Fruit fly (Drosophila melanogaster): ENCODE results near the gene CG6766.
A peak's percentile ranks its signal among the peaks of the same experiment; 100 is the strongest.

CG6766 gene

DNA sequence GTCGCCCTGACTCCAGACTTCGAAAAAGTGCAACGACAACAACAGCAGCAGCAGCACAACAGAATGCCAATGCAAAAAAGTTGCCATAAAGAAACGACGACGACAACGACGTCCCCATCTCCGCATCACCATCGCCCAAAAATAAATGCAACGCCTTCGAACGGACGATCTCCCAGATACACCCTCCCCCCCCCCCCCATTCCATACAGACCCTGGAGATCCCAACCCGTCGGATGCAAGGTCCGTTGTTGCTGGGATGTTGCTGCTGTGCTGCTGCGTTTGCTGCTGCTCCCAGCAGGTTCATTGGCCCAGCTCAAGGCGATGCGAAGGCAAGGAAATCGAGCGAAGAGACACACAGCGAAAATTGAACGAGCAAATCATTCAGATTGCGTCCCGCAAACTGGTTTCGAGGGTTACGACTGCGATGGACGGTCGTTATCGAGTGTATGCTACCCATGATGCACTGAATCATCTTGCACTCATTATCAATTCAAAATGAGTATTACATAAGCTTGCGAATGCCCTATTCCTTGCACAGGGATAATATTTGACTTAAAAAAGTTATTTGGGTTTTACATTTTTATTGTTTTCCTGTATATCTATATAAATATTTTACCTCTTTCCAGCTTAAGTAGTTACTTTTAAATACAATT lies 26.6 kb downstream of the CG6766 start (continued):
- TF ChIP-seq Sox14 (GFP tag; optimal IDR thresholded peaks at IDR 0.05) = peak; percentile 45

DNA sequence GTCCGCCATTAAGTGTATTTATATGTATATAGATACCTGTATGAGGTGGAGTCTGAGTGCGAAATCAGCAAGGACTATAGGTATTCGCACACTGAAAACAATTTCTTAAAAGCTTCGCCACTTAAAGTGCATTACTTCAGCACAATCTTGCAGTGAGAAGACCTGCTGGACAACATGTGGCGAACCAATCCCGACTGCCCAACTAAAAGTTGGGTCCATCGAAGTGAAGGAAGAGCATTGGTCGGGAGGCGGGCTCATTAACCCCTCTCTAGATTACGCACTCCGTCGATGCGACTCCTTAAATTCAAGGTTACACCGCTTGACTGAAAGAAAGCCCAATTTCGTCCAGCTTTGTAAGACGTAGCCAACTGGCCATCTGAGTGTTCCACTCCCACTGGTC lies 27.2 kb downstream of the CG6766 start:
- no peak for TF ChIP-seq Eip75B (GFP tag; optimal IDR thresholded peaks at IDR 0.05)
- no peak for TF ChIP-seq CG8119 (GFP tag; IDR thresholded peaks at IDR 0.05)
- TF ChIP-seq Eip78C (GFP tag) = peak; percentile 85
- peak; percentile 27 for TF ChIP-seq lz (GFP tag; optimal IDR thresholded peaks at IDR 0.05)
- TF ChIP-seq CG1621 (tag; optimal IDR thresholded peaks at IDR 0.05) = peak; percentile 32
- TF ChIP-seq dac (GFP tag; optimal IDR thresholded peaks at IDR 0.05) = no peak
- no peak for TF ChIP-seq CG11902 (GFP tag; optimal IDR thresholded peaks at IDR 0.05)
- TF ChIP-seq CG10669 (GFP tag; optimal IDR thresholded peaks at IDR 0.05) = peak; percentile 45
- peak; percentile 33 for TF ChIP-seq Sox102F (GFP tag; optimal IDR thresholded peaks at IDR 0.05)
- peak; percentile 34 for TF ChIP-seq cyc (GFP tag; optimal IDR thresholded peaks at IDR 0.05)
- no peak for TF ChIP-seq CG11762 (GFP tag; optimal IDR thresholded peaks at IDR 0.05; ENCODE audit: insufficient read depth)
- no peak for TF ChIP-seq CG6792 (GFP tag; optimal IDR thresholded peaks at IDR 0.05)
- TF ChIP-seq CG11294 (GFP tag; IDR thresholded peaks at IDR 0.05) = no peak
- no peak for TF ChIP-seq CG7368 (GFP tag; optimal IDR thresholded peaks at IDR 0.05)
- TF ChIP-seq CG34406 (GFP tag; optimal IDR thresholded peaks at IDR 0.05) = no peak
- TF ChIP-seq Lpt (GFP tag; optimal IDR thresholded peaks at IDR 0.05) = no peak
- TF ChIP-seq CG6854 (GFP tag; optimal IDR thresholded peaks at IDR 0.05) = no peak
- TF ChIP-seq ss (GFP tag; optimal IDR thresholded peaks at IDR 0.05) = no peak
- no peak for TF ChIP-seq Gug (GFP tag; IDR thresholded peaks at IDR 0.05)
- TF ChIP-seq CG6163 (GFP tag; IDR thresholded peaks at IDR 0.05) = peak; percentile 30; the same call in 2 of the 3 replicates
- TF ChIP-seq CG6276 (GFP tag; optimal IDR thresholded peaks at IDR 0.05) = no peak
- TF ChIP-seq CG16779 (tag; optimal IDR thresholded peaks at IDR 0.05) = no peak
- TF ChIP-seq CG3032 (tag; optimal IDR thresholded peaks at IDR 0.05) = peak; percentile 17
- peak; percentile 40 for TF ChIP-seq Smox (GFP tag; optimal IDR thresholded peaks at IDR 0.05)
- TF ChIP-seq dsx (GFP tag; optimal IDR thresholded peaks at IDR 0.05; ENCODE audit: poor library complexity, severe bottlenecking) = no peak
- no peak for TF ChIP-seq Blimp-1 (GFP tag; optimal IDR thresholded peaks at IDR 0.05)
- TF ChIP-seq CG9139 (GFP tag; optimal IDR thresholded peaks at IDR 0.05) = no peak
- no peak for TF ChIP-seq Hr38 (GFP tag; optimal IDR thresholded peaks at IDR 0.05)
- no peak for TF ChIP-seq Ets21C (GFP tag; optimal IDR thresholded peaks at IDR 0.05)
- no peak for TF ChIP-seq vri (GFP tag; optimal IDR thresholded peaks at IDR 0.05)
- no peak for TF ChIP-seq fd85E (GFP tag; optimal IDR thresholded peaks at IDR 0.05)
- TF ChIP-seq CG3919 (GFP tag; optimal IDR thresholded peaks at IDR 0.05) = no peak
- no peak for TF ChIP-seq Met (GFP tag; optimal IDR thresholded peaks at IDR 0.05)
- TF ChIP-seq achi (GFP tag; optimal IDR thresholded peaks at IDR 0.05) = peak; percentile 1
- no peak for TF ChIP-seq svp (GFP tag)
- TF ChIP-seq CG32006 (GFP tag; optimal IDR thresholded peaks at IDR 0.05) = no peak
- peak; percentile 53 for TF ChIP-seq Hr39 (GFP tag; optimal IDR thresholded peaks at IDR 0.05)
- peak; percentile 54 for TF ChIP-seq acj6 (GFP tag; optimal IDR thresholded peaks at IDR 0.05)
- TF ChIP-seq CG4318 (GFP tag; optimal IDR thresholded peaks at IDR 0.05) = no peak
- TF ChIP-seq salr (GFP tag; optimal IDR thresholded peaks at IDR 0.05) = peak in 1 of 2 experiments; percentile 10
- no peak for TF ChIP-seq CG6808 (GFP tag; optimal IDR thresholded peaks at IDR 0.05)
- TF ChIP-seq esn (GFP tag; optimal IDR thresholded peaks at IDR 0.05) = peak; percentile 32
- peak; percentile 52 for TF ChIP-seq pdm3 (GFP tag; optimal IDR thresholded peaks at IDR 0.05)
- no peak for TF ChIP-seq fd59A (GFP tag; optimal IDR thresholded peaks at IDR 0.05)
- peak; percentile 29 for TF ChIP-seq OdsH (GFP tag; optimal IDR thresholded peaks at IDR 0.05)
- no peak for TF ChIP-seq spab (GFP tag; optimal IDR thresholded peaks at IDR 0.05)
- no peak for TF ChIP-seq CG15336 (GFP tag; IDR thresholded peaks at IDR 0.05)
- no peak for TF ChIP-seq CG8632 (GFP tag; optimal IDR thresholded peaks at IDR 0.05)
- TF ChIP-seq CG10631 (GFP tag; optimal IDR thresholded peaks at IDR 0.05) = peak; percentile 48
